Fruit fly (Drosophila melanogaster) whole organism, embryonic: ENCODE data around the gene RpL7.

ENCODE experiments used
- Atf-2 ChIP-seq: fragments of 200-800 bp; sonication (Bioruptor generic); optimal IDR thresholded peaks from 2 replicates; lab custom pipeline; 2016; ENCODE audit warnings: missing biosample characterization, missing genetic modification characterization
- CG10267 ChIP-seq: fragments of 200-800 bp; sonication (Bioruptor generic); optimal IDR thresholded peaks from 2 replicates; lab custom pipeline; 2018; ENCODE audit warnings: missing biosample characterization, mild to moderate bottlenecking, missing genetic modification characterization, moderate library complexity
- CG10431 ChIP-seq: fragments of 200-800 bp; sonication (Bioruptor generic); optimal IDR thresholded peaks from 3 replicates; lab custom pipeline; 2018; ENCODE audit warnings: missing biosample characterization, mild to moderate bottlenecking, missing genetic modification characterization
- CG11456 ChIP-seq: fragments of 200-800 bp; sonication (Bioruptor generic); IDR thresholded peaks from 3 replicates; pipeline ENCODE4 v1.3.6; 2022; ENCODE audit warnings: missing biosample characterization, missing genetic modification characterization
- CG11560 ChIP-seq: fragments of 200-800 bp; sonication (Bioruptor generic); IDR thresholded peaks from 3 replicates; pipeline ENCODE4 v1.3.6; 2022; ENCODE audit warnings: missing biosample characterization, missing genetic modification characterization
- CG12104 ChIP-seq: fragments of 200-800 bp; sonication (Bioruptor generic); optimal IDR thresholded peaks from 3 replicates; lab custom pipeline; 2016; ENCODE audit warnings: missing biosample characterization, missing genetic modification characterization
- CG13123 ChIP-seq: fragments of 200-800 bp; sonication (Bioruptor generic); optimal IDR thresholded peaks from 2 replicates; lab custom pipeline; 2016; ENCODE audit warnings: missing biosample characterization, missing genetic modification characterization
- CG13296 ChIP-seq: fragments of 200-800 bp; sonication (Bioruptor generic); optimal IDR thresholded peaks from 3 replicates; lab custom pipeline; 2018; ENCODE audit warnings: missing biosample characterization, mild to moderate bottlenecking, missing genetic modification characterization
- CG14441 ChIP-seq: fragments of 200-800 bp; sonication (Bioruptor generic); IDR thresholded peaks from 2 replicates; pipeline ENCODE4 v1.3.6; 2022; ENCODE audit warnings: missing biosample characterization, missing genetic modification characterization
- CG14667 ChIP-seq: fragments of 200-800 bp; sonication (Bioruptor generic); IDR thresholded peaks from 2 replicates; pipeline ENCODE4 v1.3.6; 2022; ENCODE audit warnings: missing biosample characterization, missing genetic modification characterization
- CG15696 ChIP-seq: fragments of 200-800 bp; sonication (Bioruptor generic); optimal IDR thresholded peaks from 2 replicates; lab custom pipeline; 2019; ENCODE audit warnings: missing biosample characterization, mild to moderate bottlenecking, missing genetic modification characterization, moderate library complexity
- CG1792 ChIP-seq: fragments of 200-800 bp; sonication (Bioruptor generic); optimal IDR thresholded peaks from 2 replicates; lab custom pipeline; 2016; ENCODE audit warnings: missing biosample characterization, missing genetic modification characterization
- CG18619 ChIP-seq: fragments of 200-800 bp; sonication (Bioruptor generic); optimal IDR thresholded peaks from 3 replicates; lab custom pipeline; 2017; ENCODE audit warnings: missing biosample characterization, mild to moderate bottlenecking, missing genetic modification characterization
- CG2120 ChIP-seq: fragments of 200-800 bp; sonication (Bioruptor generic); optimal IDR thresholded peaks from 3 replicates; lab custom pipeline; 2016; ENCODE audit warnings: missing biosample characterization, missing genetic modification characterization
- CG2199 ChIP-seq: fragments of 200-800 bp; sonication (Bioruptor generic); IDR thresholded peaks from 3 replicates; pipeline ENCODE4 v1.3.6; 2022; ENCODE audit warnings: missing biosample characterization, missing genetic modification characterization
- CG30020 ChIP-seq: fragments of 200-800 bp; optimal IDR thresholded peaks from 2 replicates; lab custom pipeline; 2019; ENCODE audit warnings: missing biosample characterization, mild to moderate bottlenecking, missing genetic modification characterization, moderate library complexity
- CG31365 ChIP-seq: fragments of 200-800 bp; sonication (Bioruptor generic); optimal IDR thresholded peaks from 2 replicates; lab custom pipeline; 2018; ENCODE audit warnings: missing biosample characterization, mild to moderate bottlenecking, missing genetic modification characterization
- CG3163 ChIP-seq: fragments of 200-800 bp; sonication (Bioruptor generic); optimal IDR thresholded peaks from 3 replicates; lab custom pipeline; 2016; ENCODE audit warnings: missing biosample characterization, missing genetic modification characterization
- CG4730 ChIP-seq: fragments of 200-800 bp; sonication (Bioruptor generic); IDR thresholded peaks from 2 replicates; pipeline ENCODE4 v1.3.6; 2022; ENCODE audit warnings: missing biosample characterization, missing genetic modification characterization
- CG6813 ChIP-seq: fragments of 200-800 bp; sonication (Bioruptor generic); optimal IDR thresholded peaks from 2 replicates; lab custom pipeline; 2017; ENCODE audit warnings: missing biosample characterization, missing genetic modification characterization, mild to moderate bottlenecking, moderate library complexity, missing genetic modification reagents
- CG8290 ChIP-seq, 3 experiments: fragments of 200-800 bp; sonication (Bioruptor generic); optimal IDR thresholded peaks; 2 replicates each; lab custom pipeline; 2016 to 2019; ENCODE audit warnings: missing biosample characterization in 3 of 3, missing genetic modification characterization in 3 of 3, mild to moderate bottlenecking in 2 of 3, moderate library complexity in 1 of 3
- CG8478 ChIP-seq: fragments of >200 bp; optimal IDR thresholded peaks from 2 replicates; lab custom pipeline; 2018
- CG9215 ChIP-seq: fragments of 200-800 bp; sonication (Bioruptor generic); IDR thresholded peaks from 2 replicates; pipeline ENCODE4 v1.3.6; 2022; ENCODE audit warnings: missing biosample characterization, missing genetic modification characterization
- CG9797 ChIP-seq: fragments of 200-800 bp; sonication (Bioruptor generic); optimal IDR thresholded peaks from 3 replicates; lab custom pipeline; 2018; ENCODE audit warnings: missing biosample characterization, mild to moderate bottlenecking, missing genetic modification characterization
- CG9817 ChIP-seq: fragments of 200-800 bp; sonication (Bioruptor generic); optimal IDR thresholded peaks from 2 replicates; lab custom pipeline; 2018; ENCODE audit warnings: missing biosample characterization, mild to moderate bottlenecking, missing genetic modification characterization, moderate library complexity
- CG9876 ChIP-seq: fragments of 200-800 bp; sonication (Bioruptor generic); optimal IDR thresholded peaks from 2 replicates; lab custom pipeline; 2016; ENCODE audit warnings: missing biosample characterization, missing genetic modification characterization
- Dip3 ChIP-seq: fragments of 200-800 bp; sonication (Bioruptor generic); optimal IDR thresholded peaks from 3 replicates; lab custom pipeline; 2016; ENCODE audit warnings: missing biosample characterization, missing genetic modification characterization
- Dll ChIP-seq: fragments of 200-800 bp; sonication (Bioruptor generic); IDR thresholded peaks from 4 replicates; pipeline ENCODE4 v1.3.6; 2022; ENCODE audit warnings: missing biosample characterization, missing genetic modification characterization; ENCODE audit not compliant: partially characterized antibody
- E2f2 ChIP-seq: fragments of 200-800 bp; sonication (Bioruptor generic); IDR thresholded peaks from 2 replicates; pipeline ENCODE4 v1.3.6; 2022; ENCODE audit warnings: missing biosample characterization, missing genetic modification characterization
- Hr3 ChIP-seq: fragments of 200-800 bp; sonication (Bioruptor generic); optimal IDR thresholded peaks from 3 replicates; lab custom pipeline; 2016; ENCODE audit warnings: missing biosample characterization, missing genetic modification characterization
- Optix ChIP-seq: fragments of 200-800 bp; sonication (Bioruptor generic); IDR thresholded peaks from 3 replicates; pipeline ENCODE4 v1.3.6; 2022; ENCODE audit warnings: missing biosample characterization, missing genetic modification characterization
- Scr ChIP-seq: fragments of 200-800 bp; sonication (Bioruptor generic); IDR thresholded peaks from 2 replicates; pipeline ENCODE4 v1.3.6; 2022; ENCODE audit warnings: missing biosample characterization, missing genetic modification characterization; ENCODE audit not compliant: partially characterized antibody
- YL-1 ChIP-seq: fragments of 200-800 bp; sonication (Bioruptor generic); optimal IDR thresholded peaks from 3 replicates; lab custom pipeline; 2017; ENCODE audit warnings: missing biosample characterization, mild to moderate bottlenecking, missing genetic modification characterization
- ato ChIP-seq: fragments of 200-800 bp; sonication (Bioruptor generic); IDR thresholded peaks from 2 replicates; pipeline ENCODE4 v1.3.6; 2022; ENCODE audit warnings: missing biosample characterization, missing genetic modification characterization; ENCODE audit not compliant: partially characterized antibody
- crol ChIP-seq: fragments of 200-800 bp; sonication (Bioruptor generic); IDR thresholded peaks from 2 replicates; pipeline ENCODE4 v1.3.6; 2022; ENCODE audit warnings: missing biosample characterization, missing genetic modification characterization
- danr ChIP-seq: fragments of 200-800 bp; sonication (Bioruptor generic); IDR thresholded peaks from 2 replicates; pipeline ENCODE4 v1.3.6; 2022; ENCODE audit warnings: missing biosample characterization, missing genetic modification characterization
- hkb ChIP-seq, 2 experiments: fragments of 200-800 bp in 1 of 2; fragments of >200 bp in 1 of 2; sonication (Bioruptor generic) in 1 of 2; IDR thresholded peaks in 1 of 2; optimal IDR thresholded peaks in 1 of 2; 2 replicates each; pipeline versions ENCODE4 v1.3.6 to Lab custom; 2017 to 2022; ENCODE audit warnings: missing biosample characterization in 1 of 2, missing genetic modification characterization in 1 of 2
- jigr1 ChIP-seq: fragments of 200-800 bp; sonication (Bioruptor generic); IDR thresholded peaks from 3 replicates; pipeline ENCODE4 v1.3.6; 2022; ENCODE audit warnings: missing biosample characterization, missing genetic modification characterization
- lab ChIP-seq: fragments of 200-800 bp; sonication (Bioruptor generic); optimal IDR thresholded peaks from 3 replicates; lab custom pipeline; 2017; ENCODE audit warnings: missing biosample characterization, missing genetic modification characterization, mild to moderate bottlenecking, moderate library complexity, missing genetic modification reagents
- lmd ChIP-seq: fragments of 200-800 bp; sonication (Bioruptor generic); IDR thresholded peaks from 2 replicates; pipeline ENCODE4 v1.3.6; 2022; ENCODE audit warnings: missing biosample characterization, missing genetic modification characterization
- peb ChIP-seq: fragments of 200-800 bp; sonication (Bioruptor generic); IDR thresholded peaks from 2 replicates; pipeline ENCODE4 v1.3.6; 2022; ENCODE audit warnings: missing biosample characterization, missing genetic modification characterization
- pros ChIP-seq: fragments of 200-800 bp; sonication (Bioruptor generic); optimal IDR thresholded peaks from 3 replicates; lab custom pipeline; 2019; ENCODE audit warnings: missing biosample characterization, mild to moderate bottlenecking, missing genetic modification characterization, moderate library complexity
- psq ChIP-seq: fragments of 200-800 bp; sonication (Bioruptor generic); optimal IDR thresholded peaks from 2 replicates; lab custom pipeline; 2017; ENCODE audit warnings: missing biosample characterization, missing genetic modification characterization
- row ChIP-seq: fragments of 200-800 bp; sonication (Bioruptor generic); IDR thresholded peaks from 3 replicates; pipeline ENCODE4 v1.3.6; 2022; ENCODE audit warnings: missing biosample characterization, missing genetic modification characterization
- run ChIP-seq: fragments of 200-800 bp; sonication (Bioruptor generic); optimal IDR thresholded peaks from 3 replicates; lab custom pipeline; 2018; ENCODE audit warnings: missing biosample characterization, mild to moderate bottlenecking, missing genetic modification characterization
- salm ChIP-seq: fragments of 200-800 bp; sonication (Bioruptor generic); optimal IDR thresholded peaks from 2 replicates; lab custom pipeline; 2018; ENCODE audit warnings: missing biosample characterization, mild to moderate bottlenecking, missing genetic modification characterization
- scrt ChIP-seq: fragments of 200-800 bp; sonication (Bioruptor generic); optimal IDR thresholded peaks from 2 replicates; lab custom pipeline; 2018; ENCODE audit warnings: missing biosample characterization, mild to moderate bottlenecking, missing genetic modification characterization, moderate library complexity
- sug ChIP-seq: fragments of 200-800 bp; optimal IDR thresholded peaks from 2 replicates; lab custom pipeline; 2019; ENCODE audit warnings: missing biosample characterization, mild to moderate bottlenecking, missing genetic modification characterization, moderate library complexity
- tap ChIP-seq: fragments of 200-800 bp; optimal IDR thresholded peaks from 3 replicates; lab custom pipeline; 2019; ENCODE audit warnings: missing biosample characterization, mild to moderate bottlenecking, missing genetic modification characterization, moderate library complexity
- tna ChIP-seq: fragments of 200-800 bp; sonication (Bioruptor generic); IDR thresholded peaks from 2 replicates; pipeline ENCODE4 v1.3.6; 2022; ENCODE audit warnings: missing biosample characterization, missing genetic modification characterization; ENCODE audit not compliant: partially characterized antibody

The RpL7 gene

DNA sequence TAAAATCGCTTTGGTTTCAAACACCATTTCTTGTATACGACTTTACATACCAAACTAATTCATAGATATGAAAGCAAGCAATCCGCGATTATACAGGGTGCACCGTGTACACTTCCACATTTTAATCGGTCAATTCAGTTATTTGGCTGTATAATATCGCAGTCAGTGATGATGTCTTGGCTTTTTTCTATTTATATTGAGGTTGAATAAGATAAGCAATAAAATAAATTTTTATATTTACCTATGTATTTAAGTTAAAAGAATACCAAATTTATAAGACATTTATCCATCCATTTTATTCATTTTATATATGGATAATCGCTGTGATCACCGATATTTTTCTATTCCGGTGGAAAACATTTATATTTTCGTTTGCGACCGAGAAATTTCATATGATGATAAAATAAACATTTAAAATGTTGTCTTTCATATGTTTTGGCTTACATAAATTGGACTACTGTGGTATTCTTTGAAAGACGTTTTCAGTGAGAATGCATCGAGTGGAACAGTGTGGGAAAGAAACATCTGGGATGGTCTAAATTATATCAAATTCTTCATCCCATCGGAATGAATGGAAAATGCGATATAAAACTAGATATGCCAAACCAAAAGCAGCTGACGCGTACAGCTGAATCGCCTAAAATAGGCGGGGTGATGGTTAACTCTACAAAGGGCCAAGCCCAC is 26.1 kb downstream of the RpL7 start, which contains the start of gene CG5708 (continued):
- no peak for TF ChIP-seq YL-1 (GFP tag; lab: Kevin White, UChicago)
- no peak for TF ChIP-seq CG13296 (GFP tag; lab: Kevin White, UChicago)
- TF ChIP-seq pros (GFP tag; lab: Kevin White, UChicago) = no peak
- TF ChIP-seq danr (GFP tag; lab: Robert Waterston, UW) = no peak
- TF ChIP-seq CG8290 (GFP tag; optimal IDR thresholded peaks at IDR 0.05; lab: Kevin White, UChicago) = peak; percentile 62
- peak; percentile 34 to 67 for TF ChIP-seq CG8290 (tag; optimal IDR thresholded peaks at IDR 0.05; lab: Kevin White, UChicago)
- TF ChIP-seq CG9817 = no peak
- no peak for TF ChIP-seq CG14441 (GFP tag; lab: Robert Waterston, UW)
- peak; percentile 15 for TF ChIP-seq sug
- no peak for TF ChIP-seq CG12104 (GFP tag; lab: Kevin White, UChicago)
- TF ChIP-seq CG3163 (GFP tag; lab: Kevin White, UChicago) = no peak
- no peak for TF ChIP-seq ato (GFP tag; lab: Robert Waterston, UW)
- peak; percentile 40; the same call in 1 of the 4 replicates for TF ChIP-seq Dll (GFP tag; lab: Robert Waterston, UW)
- no peak for TF ChIP-seq Optix (GFP tag; lab: Robert Waterston, UW)
- no peak for TF ChIP-seq crol
- no peak for TF ChIP-seq CG11560
- no peak for TF ChIP-seq CG13123 (GFP tag; lab: Kevin White, UChicago)
- peak; percentile 99 for TF ChIP-seq CG30020
- peak; percentile 89 for TF ChIP-seq row (GFP tag; lab: Robert Waterston, UW)
- TF ChIP-seq run (tag; lab: Kevin White, UChicago) = no peak
- TF ChIP-seq CG15696 = no peak
- no peak for TF ChIP-seq CG9876 (GFP tag; lab: Kevin White, UChicago)
- TF ChIP-seq CG14667 (GFP tag; lab: Robert Waterston, UW) = no peak
- no peak for TF ChIP-seq peb (GFP tag; lab: Robert Waterston, UW)
- TF ChIP-seq lmd (GFP tag; lab: Robert Waterston, UW) = no peak
- TF ChIP-seq jigr1 (GFP tag; lab: Robert Waterston, UW) = no peak
- no peak for TF ChIP-seq Atf-2 (GFP tag; lab: Kevin White, UChicago)
- no peak for TF ChIP-seq CG11456 (GFP tag; lab: Robert Waterston, UW)
- TF ChIP-seq E2f2 (GFP tag; lab: Robert Waterston, UW) = no peak
- TF ChIP-seq CG10267 = peak; percentile 25
- TF ChIP-seq Hr3 (GFP tag; lab: Kevin White, UChicago) = no peak
- no peak for TF ChIP-seq hkb (optimal IDR thresholded peaks at IDR 0.05; lab: Kevin White, UChicago)
- TF ChIP-seq hkb (GFP tag; IDR thresholded peaks at IDR 0.05; lab: Robert Waterston, UW) = no peak
- TF ChIP-seq salm (tag; lab: Kevin White, UChicago) = no peak
- no peak for TF ChIP-seq psq (GFP tag; lab: Kevin White, UChicago)
- TF ChIP-seq tap (tag; lab: Kevin White, UChicago) = no peak
- TF ChIP-seq tna (GFP tag; lab: Robert Waterston, UW) = no peak
- no peak for TF ChIP-seq CG1792 (GFP tag; lab: Kevin White, UChicago)
- TF ChIP-seq CG8478 (lab: Kevin White, UChicago) = no peak
- no peak for TF ChIP-seq CG9797
- TF ChIP-seq CG2120 = peak; percentile 37
- no peak for TF ChIP-seq lab
- no peak for TF ChIP-seq Dip3 (GFP tag; lab: Kevin White, UChicago)
- TF ChIP-seq CG31365 (tag; lab: Kevin White, UChicago) = no peak
- no peak for TF ChIP-seq CG10431 (GFP tag; lab: Kevin White, UChicago)
- TF ChIP-seq CG6813 (GFP tag; lab: Kevin White, UChicago) = no peak
- no peak for TF ChIP-seq CG18619
- TF ChIP-seq CG4730 = no peak
- no peak for TF ChIP-seq CG9215
- peak; percentile 59 for TF ChIP-seq Scr
- no peak for TF ChIP-seq CG2199
- no peak for TF ChIP-seq scrt (GFP tag; lab: Kevin White, UChicago)
